Fruit fly (Drosophila melanogaster) whole organism, embryonic: ENCODE measurements around the gene mRpS23.
A peak's percentile ranks its signal among the peaks of the same experiment; 100 is the strongest.

Source experiments
- Bgb ChIP-seq: fragments of 200-800 bp; sonication (Bioruptor generic); IDR thresholded peaks from 2 replicates; pipeline ENCODE4 v1.3.6; 2022; ENCODE audit warnings: missing biosample characterization, missing genetic modification characterization; ENCODE audit not compliant: partially characterized antibody
- CG10654 ChIP-seq: fragments of 200-800 bp; sonication (Bioruptor generic); optimal IDR thresholded peaks from 2 replicates; lab custom pipeline; 2016; ENCODE audit warnings: missing biosample characterization, missing genetic modification characterization
- CG12071 ChIP-seq: fragments of 200-800 bp; sonication (Bioruptor generic); optimal IDR thresholded peaks from 3 replicates; lab custom pipeline; 2018; ENCODE audit warnings: missing biosample characterization, mild to moderate bottlenecking, missing genetic modification characterization
- CG12942 ChIP-seq: fragments of 200-800 bp; sonication (Bioruptor generic); optimal IDR thresholded peaks from 3 replicates; lab custom pipeline; 2016; ENCODE audit warnings: missing biosample characterization, missing genetic modification characterization
- CG13424 ChIP-seq: fragments of 200-800 bp; sonication (Bioruptor generic); optimal IDR thresholded peaks from 2 replicates; lab custom pipeline; 2019; ENCODE audit warnings: missing biosample characterization, mild to moderate bottlenecking, missing genetic modification characterization, moderate library complexity
- CG14710 ChIP-seq: fragments of 200-800 bp; sonication (Bioruptor generic); optimal IDR thresholded peaks from 3 replicates; lab custom pipeline; 2019; ENCODE audit warnings: missing biosample characterization, mild to moderate bottlenecking, missing genetic modification characterization, moderate library complexity
- CG17328 ChIP-seq: fragments of 200-800 bp; sonication (Bioruptor generic); IDR thresholded peaks from 2 replicates; pipeline ENCODE4 v1.3.6; 2022; ENCODE audit warnings: missing biosample characterization, missing genetic modification characterization
- CG17361 ChIP-seq: fragments of 200-800 bp; sonication (Bioruptor generic); IDR thresholded peaks from 3 replicates; pipeline ENCODE4 v1.3.6; 2022; ENCODE audit warnings: missing biosample characterization, missing genetic modification characterization
- CG31224 ChIP-seq: fragments of 200-800 bp; sonication (Bioruptor generic); IDR thresholded peaks from 2 replicates; pipeline ENCODE4 v1.3.6; 2022; ENCODE audit warnings: missing biosample characterization, missing genetic modification characterization
- CG3163 ChIP-seq: fragments of 200-800 bp; sonication (Bioruptor generic); optimal IDR thresholded peaks from 3 replicates; lab custom pipeline; 2016; ENCODE audit warnings: missing biosample characterization, missing genetic modification characterization
- CG6689 ChIP-seq: fragments of 200-800 bp; sonication (Bioruptor generic); IDR thresholded peaks from 2 replicates; pipeline ENCODE4 v1.3.6; 2022; ENCODE audit warnings: missing biosample characterization, missing genetic modification characterization
- CG7745 ChIP-seq: fragments of 200-800 bp; sonication (Bioruptor generic); optimal IDR thresholded peaks from 2 replicates; lab custom pipeline; 2018; ENCODE audit warnings: missing biosample characterization, mild to moderate bottlenecking, missing genetic modification characterization, moderate library complexity
- CG8089 ChIP-seq: fragments of 200-800 bp; sonication (Bioruptor generic); optimal IDR thresholded peaks from 3 replicates; lab custom pipeline; 2016; ENCODE audit warnings: missing biosample characterization, missing genetic modification characterization
- CG9727 ChIP-seq: fragments of 200-800 bp; sonication (Bioruptor generic); optimal IDR thresholded peaks from 3 replicates; lab custom pipeline; 2017; ENCODE audit warnings: missing biosample characterization, mild to moderate bottlenecking, missing genetic modification characterization
- Dll ChIP-seq: fragments of 200-800 bp; sonication (Bioruptor generic); IDR thresholded peaks from 4 replicates; pipeline ENCODE4 v1.3.6; 2022; ENCODE audit warnings: missing biosample characterization, missing genetic modification characterization; ENCODE audit not compliant: partially characterized antibody
- Eip74EF ChIP-seq, 2 experiments: fragments of 200-800 bp in 1 of 2; fragments of >200 bp in 1 of 2; sonication (Bioruptor generic) in 1 of 2; optimal IDR thresholded peaks; 2 replicates each; lab custom pipeline; 2017 to 2019; ENCODE audit warnings: missing biosample characterization in 2 of 2, missing genetic modification characterization in 2 of 2, mild to moderate bottlenecking in 1 of 2, moderate library complexity in 1 of 2
- H15 ChIP-seq: fragments of 200-800 bp; sonication (Bioruptor generic); IDR thresholded peaks from 3 replicates; pipeline ENCODE4 v1.3.6; 2022; ENCODE audit warnings: missing biosample characterization, missing genetic modification characterization
- Lim3 ChIP-seq: fragments of 200-800 bp; sonication (Bioruptor generic); IDR thresholded peaks from 2 replicates; pipeline ENCODE4 v1.3.6; 2022; ENCODE audit warnings: missing biosample characterization, missing genetic modification characterization
- Pdp1 ChIP-seq, 2 experiments: fragments of 200-800 bp; sonication (Bioruptor generic); optimal IDR thresholded peaks; 3 replicates each; lab custom pipeline; 2016; ENCODE audit warnings: missing biosample characterization in 2 of 2, missing genetic modification characterization in 2 of 2, mild to moderate bottlenecking in 1 of 2, moderate library complexity in 1 of 2
- Trl ChIP-seq, 3 experiments: fragments of >200 bp in 2 of 3; fragments of 200-800 bp in 1 of 3; sonication (Bioruptor generic) in 1 of 3; optimal IDR thresholded peaks; 2 replicates in 1 of 3; 3 replicates in 2 of 3; lab custom pipeline; 2016 to 2017; ENCODE audit warnings: missing biosample characterization in 1 of 3, missing genetic modification characterization in 1 of 3
- Vsx1 ChIP-seq: fragments of 200-800 bp; sonication (Bioruptor generic); optimal IDR thresholded peaks from 2 replicates; lab custom pipeline; 2017; ENCODE audit warnings: missing biosample characterization, mild to moderate bottlenecking, missing genetic modification characterization, missing genetic modification reagents
- Xbp1 ChIP-seq: fragments of 200-800 bp; sonication (Bioruptor generic); optimal IDR thresholded peaks from 3 replicates; lab custom pipeline; 2016; ENCODE audit warnings: missing biosample characterization, mild to moderate bottlenecking, missing genetic modification characterization
- abd-A ChIP-seq: fragments of 200-800 bp; sonication (Bioruptor generic); optimal IDR thresholded peaks from 3 replicates; lab custom pipeline; 2019; ENCODE audit warnings: missing biosample characterization, mild to moderate bottlenecking, missing genetic modification characterization, moderate library complexity
- ara ChIP-seq: fragments of 200-800 bp; sonication (Bioruptor generic); IDR thresholded peaks from 2 replicates; pipeline ENCODE4 v1.3.6; 2022; ENCODE audit warnings: missing biosample characterization, missing genetic modification characterization
- az2 ChIP-seq: fragments of 200-800 bp; sonication (Bioruptor generic); optimal IDR thresholded peaks from 3 replicates; lab custom pipeline; 2016; ENCODE audit warnings: missing biosample characterization, missing genetic modification characterization
- bbx ChIP-seq: fragments of 200-800 bp; sonication (Bioruptor generic); IDR thresholded peaks from 2 replicates; pipeline ENCODE4 v1.3.6; 2022; ENCODE audit warnings: missing biosample characterization, missing genetic modification characterization; ENCODE audit not compliant: partially characterized antibody
- br ChIP-seq: fragments of >200 bp; optimal IDR thresholded peaks from 2 replicates; lab custom pipeline; 2017
- chinmo ChIP-seq: fragments of 200-800 bp; sonication (Bioruptor generic); IDR thresholded peaks from 4 replicates; pipeline ENCODE4 v1.3.6; 2022; ENCODE audit warnings: missing biosample characterization, missing genetic modification characterization; ENCODE audit not compliant: partially characterized antibody
- chm ChIP-seq: fragments of 200-800 bp; sonication (Bioruptor generic); IDR thresholded peaks from 2 replicates; pipeline ENCODE4 v1.3.6; 2022; ENCODE audit warnings: missing biosample characterization, missing genetic modification characterization
- corto ChIP-seq: fragments of 200-800 bp; sonication (Bioruptor generic); optimal IDR thresholded peaks from 2 replicates; lab custom pipeline; 2016; ENCODE audit warnings: missing biosample characterization, mild to moderate bottlenecking, missing genetic modification characterization, moderate library complexity
- eve ChIP-seq, 2 experiments: fragments of >200 bp; optimal IDR thresholded peaks; 2 replicates each; lab custom pipeline; 2017; ENCODE audit warnings: missing biosample characterization in 2 of 2, missing genetic modification characterization in 2 of 2
- fd3F ChIP-seq: fragments of 200-800 bp; sonication (Bioruptor generic); optimal IDR thresholded peaks from 2 replicates; lab custom pipeline; 2018; ENCODE audit warnings: missing biosample characterization, mild to moderate bottlenecking, missing genetic modification characterization, moderate library complexity
- kni ChIP-seq: fragments of 200-800 bp; sonication (Bioruptor generic); optimal IDR thresholded peaks from 3 replicates; lab custom pipeline; 2017; ENCODE audit warnings: mild to moderate bottlenecking, missing biosample characterization, missing genetic modification reagents, missing genetic modification characterization
- lmd ChIP-seq: fragments of 200-800 bp; sonication (Bioruptor generic); IDR thresholded peaks from 2 replicates; pipeline ENCODE4 v1.3.6; 2022; ENCODE audit warnings: missing biosample characterization, missing genetic modification characterization
- pb ChIP-seq: fragments of 200-800 bp; sonication (Bioruptor generic); optimal IDR thresholded peaks from 3 replicates; lab custom pipeline; 2016; ENCODE audit warnings: missing biosample characterization, missing genetic modification characterization
- pnt ChIP-seq: fragments of 200-800 bp; sonication (Bioruptor generic); optimal IDR thresholded peaks from 3 replicates; lab custom pipeline; 2016; ENCODE audit warnings: missing biosample characterization, missing genetic modification characterization
- pzg ChIP-seq: fragments of 200-800 bp; sonication (Bioruptor generic); optimal IDR thresholded peaks from 3 replicates; lab custom pipeline; 2018; ENCODE audit warnings: missing biosample characterization, mild to moderate bottlenecking, missing genetic modification characterization, moderate library complexity
- ro ChIP-seq: fragments of 200-800 bp; sonication (Bioruptor generic); IDR thresholded peaks from 2 replicates; pipeline ENCODE4 v1.3.6; 2022; ENCODE audit warnings: missing biosample characterization, missing genetic modification characterization
- sna ChIP-seq: fragments of 200-800 bp; sonication (Bioruptor generic); IDR thresholded peaks from 2 replicates; pipeline ENCODE4 v1.3.6; 2022; ENCODE audit warnings: missing biosample characterization, missing genetic modification characterization; ENCODE audit not compliant: partially characterized antibody
- sug ChIP-seq: fragments of 200-800 bp; optimal IDR thresholded peaks from 2 replicates; lab custom pipeline; 2019; ENCODE audit warnings: missing biosample characterization, mild to moderate bottlenecking, missing genetic modification characterization, moderate library complexity
- tin ChIP-seq: fragments of 200-800 bp; sonication (Bioruptor generic); optimal IDR thresholded peaks from 3 replicates; lab custom pipeline; 2016; ENCODE audit warnings: missing biosample characterization, missing genetic modification characterization
- ttk ChIP-seq: fragments of 200-800 bp; sonication (Bioruptor generic); IDR thresholded peaks from 2 replicates; pipeline ENCODE4 v2.1.2; 2022; ENCODE audit warnings: missing biosample characterization, missing genetic modification characterization
- unc-4 ChIP-seq: fragments of 200-800 bp; sonication (Bioruptor generic); IDR thresholded peaks from 2 replicates; pipeline ENCODE4 v1.3.6; 2022; ENCODE audit warnings: missing biosample characterization, missing genetic modification characterization; ENCODE audit not compliant: partially characterized antibody
- unpg ChIP-seq: fragments of 200-800 bp; sonication (Bioruptor generic); optimal IDR thresholded peaks from 3 replicates; lab custom pipeline; 2018; ENCODE audit warnings: missing biosample characterization, mild to moderate bottlenecking, missing genetic modification characterization, moderate library complexity
- wdn ChIP-seq: fragments of 200-800 bp; sonication (Bioruptor generic); IDR thresholded peaks from 2 replicates; pipeline ENCODE4 v1.3.6; 2022; ENCODE audit warnings: missing biosample characterization, missing genetic modification characterization
- yki ChIP-seq: fragments of >200 bp; optimal IDR thresholded peaks from 3 replicates; lab custom pipeline; 2018

mRpS23 gene

dm6 chr2L:13878801-13879200 lies 43.9 kb upstream of the mRpS23 start (continued):
- TF ChIP-seq wdn (peak; percentile 32; the same call in 1 of the 2 replicates), CG8089 (GFP tag; lab: Kevin White, UChicago) (no peak), unc-4 (peak; percentile 23; the same call in 1 of the 2 replicates)
- TF ChIP-seq, all 482 proteins: peak for 139

dm6 chr2L:13877934-13878580 lies 43.2 kb upstream of the mRpS23 start:
- TF ChIP-seq Pdp1 (GFP tag; optimal IDR thresholded peaks at IDR 0.05; lab: Kevin White, UChicago) (peak in 1 of 2 experiments; percentile 3), tin (no peak), CG6689 (GFP tag; lab: Robert Waterston, UW) (peak; percentile 19; the same call in 1 of the 2 replicates), chm (peak; percentile 35; the same call in 1 of the 2 replicates), yki (lab: Kevin White, UChicago) (peak; percentile 25), Trl (optimal IDR thresholded peaks at IDR 0.05; lab: Kevin White, UChicago) (peak; percentile 87 to 90), Trl (GFP tag; optimal IDR thresholded peaks at IDR 0.05; lab: Kevin White, UChicago) (no peak), fd3F (GFP tag; lab: Kevin White, UChicago) (no peak), bbx (GFP tag; lab: Robert Waterston, UW) (0 out of 2 replicates have a peak, but pooled peaks have one; percentile 15), Dll (GFP tag; lab: Robert Waterston, UW) (0 out of 4 replicates have a peak, but pooled peaks have one; percentile 25), Vsx1 (GFP tag; lab: Kevin White, UChicago) (peak; percentile 21), Lim3 (GFP tag; lab: Robert Waterston, UW) (no peak), abd-A (tag; lab: Kevin White, UChicago) (peak; percentile 9), kni (GFP tag; lab: Kevin White, UChicago) (no peak), CG9727 (GFP tag; lab: Kevin White, UChicago) (no peak), CG3163 (GFP tag; lab: Kevin White, UChicago) (peak; percentile 95), eve (GFP tag; optimal IDR thresholded peaks at IDR 0.05; lab: Kevin White, UChicago) (peak in 1 of 2 experiments; percentile 34), ttk (0 out of 2 replicates have a peak, but pooled peaks have one; percentile 16), chinmo (GFP tag; lab: Robert Waterston, UW) (0 out of 4 replicates have a peak, but pooled peaks have one; percentile 59), Eip74EF (GFP tag; optimal IDR thresholded peaks at IDR 0.05; lab: Kevin White, UChicago) (peak in 1 of 2 experiments; percentile 13), br (lab: Kevin White, UChicago) (no peak), corto (GFP tag; lab: Kevin White, UChicago) (peak; percentile 47)

- TF ChIP-seq CG31224 (GFP tag; lab: Robert Waterston, UW): no peak
- no peak for TF ChIP-seq H15 (GFP tag; lab: Robert Waterston, UW)
- TF ChIP-seq az2: peak; percentile 48
- no peak for TF ChIP-seq sna (GFP tag; lab: Robert Waterston, UW)
- TF ChIP-seq tin: no peak
- no peak for TF ChIP-seq Trl (optimal IDR thresholded peaks at IDR 0.05; lab: Kevin White, UChicago)
- TF ChIP-seq Trl (GFP tag; optimal IDR thresholded peaks at IDR 0.05; lab: Kevin White, UChicago): no peak
- no peak for TF ChIP-seq pb (GFP tag; lab: Kevin White, UChicago)
- no peak for TF ChIP-seq pnt (GFP tag; lab: Kevin White, UChicago)
- peak; percentile 76 for TF ChIP-seq CG17361
- no peak for TF ChIP-seq pzg (GFP tag; lab: Kevin White, UChicago)
- TF ChIP-seq sug (tag; lab: Kevin White, UChicago): no peak
- TF ChIP-seq Bgb (GFP tag; lab: Robert Waterston, UW): no peak
- peak; percentile 60 for TF ChIP-seq CG14710 (tag; lab: Kevin White, UChicago)
- peak; percentile 42 for TF ChIP-seq unpg (GFP tag; lab: Kevin White, UChicago)
- no peak for TF ChIP-seq CG12942
- no peak for TF ChIP-seq CG10654
- TF ChIP-seq CG12071: no peak
- TF ChIP-seq ro (GFP tag; lab: Robert Waterston, UW): no peak
- peak; percentile 25 for TF ChIP-seq Xbp1 (GFP tag; lab: Kevin White, UChicago)
- TF ChIP-seq CG13424 (tag; lab: Kevin White, UChicago): peak; percentile 57
- TF ChIP-seq ara (GFP tag; lab: Robert Waterston, UW): no peak
- TF ChIP-seq CG7745 (tag; lab: Kevin White, UChicago): no peak
- TF ChIP-seq lmd (GFP tag; lab: Robert Waterston, UW): peak; percentile 22; the same call in 1 of the 2 replicates
- peak; percentile 40; the same call in 1 of the 2 replicates for TF ChIP-seq CG17328 (GFP tag; lab: Robert Waterston, UW)
Observed at dm6 chr2L:13876698-13877097, 41.8 kb upstream of the mRpS23 start.
